Worm (Caenorhabditis elegans) whole organism, young adult: Measurements from ENCODE around the gene T14B4.1.
"Not testable (repeated sequence)": the region's sequence is repeated elsewhere in the genome, so short reads cannot be mapped to it uniquely, and the experiment has no call there.

Experiments used
- B0035.1 ChIP-seq: sonication (generic microtip); optimal IDR thresholded peaks from 2 replicates; lab custom pipeline; 2016; ENCODE audit warnings: missing genetic modification characterization, mild to moderate bottlenecking, missing compliant biosample characterization, missing genotype, missing genetic modification reagents
- B0261.1 ChIP-seq: sonication (generic microtip); optimal IDR thresholded peaks from 2 replicates; lab custom pipeline; 2016; ENCODE audit warnings: mild to moderate bottlenecking, missing genetic modification characterization, moderate library complexity, missing compliant biosample characterization
- F23B12.7 ChIP-seq: sonication (generic microtip); optimal IDR thresholded peaks from 2 replicates; lab custom pipeline; 2017; ENCODE audit warnings: missing genetic modification characterization, mild to moderate bottlenecking, missing compliant biosample characterization, antibody characterized with exemption, moderate library complexity; ENCODE audit not compliant: insufficient read depth
- K11D2.4 ChIP-seq: fragments of 200-800 bp; sonication (Bioruptor generic); IDR thresholded peaks from 2 replicates; pipeline ENCODE4 v1.3.6; 2022; ENCODE audit warnings: missing genetic modification reagents, missing genetic modification characterization, missing compliant biosample characterization
- K12H6.12 ChIP-seq: fragments of 200-800 bp; sonication (Bioruptor generic); optimal IDR thresholded peaks from 2 replicates; lab custom pipeline; 2018; ENCODE audit warnings: mild to moderate bottlenecking, missing genetic modification characterization, missing compliant biosample characterization
- Y95B8A.8 ChIP-seq: fragments of 200-800 bp; sonication (Bioruptor generic); IDR thresholded peaks from 2 replicates; pipeline ENCODE4 v1.3.6; 2022; ENCODE audit warnings: missing genetic modification reagents, missing genetic modification characterization, missing compliant biosample characterization
- ZK185.1 ChIP-seq: sonication (generic microtip); optimal IDR thresholded peaks from 2 replicates; lab custom pipeline; 2016; ENCODE audit warnings: mild to moderate bottlenecking, missing genetic modification characterization, missing compliant biosample characterization; ENCODE audit not compliant: poor library complexity, severe bottlenecking
- aptf-3 ChIP-seq: fragments of 200-800 bp; sonication (Bioruptor generic); IDR thresholded peaks from 2 replicates; pipeline ENCODE4 v1.3.6; 2022; ENCODE audit warnings: missing genetic modification characterization, missing compliant biosample characterization
- athp-1 ChIP-seq: sonication (generic microtip); optimal IDR thresholded peaks from 2 replicates; lab custom pipeline; 2017; ENCODE audit warnings: mild to moderate bottlenecking, missing genetic modification characterization, missing compliant biosample characterization
- attf-3 ChIP-seq: fragments of 200-800 bp; sonication (Bioruptor generic); conservative IDR thresholded peaks from 2 replicates; pipeline ENCODE4 v1.3.6; 2022; ENCODE audit warnings: missing genetic modification reagents, missing genetic modification characterization, missing compliant biosample characterization
- attf-5 ChIP-seq: fragments of 200-800 bp; sonication (Bioruptor generic); optimal IDR thresholded peaks from 2 replicates; lab custom pipeline; 2018; ENCODE audit warnings: mild to moderate bottlenecking, missing genetic modification characterization, missing compliant biosample characterization
- cebp-2 ChIP-seq: fragments of 200-800 bp; sonication (Bioruptor generic); IDR thresholded peaks from 2 replicates; pipeline ENCODE4 v1.3.6; 2022; ENCODE audit warnings: missing genetic modification characterization, missing compliant biosample characterization
- ceh-100 ChIP-seq: fragments of 200-800 bp; sonication (Bioruptor generic); IDR thresholded peaks from 2 replicates; pipeline ENCODE4 v1.3.6; 2022; ENCODE audit warnings: missing genetic modification reagents, missing genetic modification characterization, missing compliant biosample characterization
- ceh-27 ChIP-seq: fragments of 200-800 bp; sonication (Bioruptor generic); optimal IDR thresholded peaks from 2 replicates; lab custom pipeline; 2018; ENCODE audit warnings: mild to moderate bottlenecking, missing genetic modification characterization, moderate library complexity, missing compliant biosample characterization
- ceh-58 ChIP-seq: fragments of 200-800 bp; sonication (Bioruptor generic); IDR thresholded peaks from 2 replicates; pipeline ENCODE4 v1.3.6; 2022; ENCODE audit warnings: missing genetic modification characterization, missing compliant biosample characterization
- dpl-1 ChIP-seq: fragments of 150-350 bp; optimal IDR thresholded peaks from 2 replicates; lab custom pipeline; 2014; ENCODE audit warnings: missing biosample characterization, missing genetic modification reagents, missing genetic modification characterization
- efl-1 ChIP-seq: fragments of 150-350 bp; optimal IDR thresholded peaks from 2 replicates; lab custom pipeline; 2014; ENCODE audit warnings: missing biosample characterization, missing genetic modification reagents, missing genetic modification characterization
- fkh-3 ChIP-seq: sonication (generic microtip); optimal IDR thresholded peaks from 2 replicates; lab custom pipeline; 2016; ENCODE audit warnings: mild to moderate bottlenecking, missing genetic modification characterization, missing compliant biosample characterization
- him-1 ChIP-seq: sonication (generic microtip); optimal IDR thresholded peaks from 2 replicates; lab custom pipeline; 2016; ENCODE audit warnings: missing genotype, missing genetic modification reagents, missing genetic modification characterization, missing compliant biosample characterization
- hlh-26 ChIP-seq: fragments of 200-800 bp; sonication (Bioruptor generic); conservative IDR thresholded peaks from 2 replicates; pipeline ENCODE4 v1.3.6; 2022; ENCODE audit warnings: missing genetic modification reagents, missing genetic modification characterization, missing compliant biosample characterization
- hmg-1.2 ChIP-seq: fragments of 200-800 bp; sonication (Bioruptor generic); IDR thresholded peaks from 2 replicates; pipeline ENCODE4 v1.3.6; 2022; ENCODE audit warnings: missing genetic modification reagents, missing genetic modification characterization, missing compliant biosample characterization
- hmg-20 ChIP-seq: fragments of 200-800 bp; sonication (Bioruptor generic); IDR thresholded peaks from 2 replicates; pipeline ENCODE4 v1.3.6; 2022; ENCODE audit warnings: missing genetic modification reagents, missing genetic modification characterization, missing compliant biosample characterization
- hsf-1 ChIP-seq: fragments of 200-800 bp; sonication (Bioruptor generic); IDR thresholded peaks from 2 replicates; pipeline ENCODE4 v1.3.6; 2022; ENCODE audit warnings: missing genetic modification reagents, missing genetic modification characterization, missing compliant biosample characterization
- let-607 ChIP-seq, 2 experiments: fragments of 200-800 bp in 1 of 2; sonication (Bioruptor generic) in 1 of 2; sonication (generic microtip) in 1 of 2; optimal IDR thresholded peaks; 2 replicates each; lab custom pipeline; 2016 to 2018; ENCODE audit warnings: mild to moderate bottlenecking in 2 of 2, missing compliant biosample characterization in 2 of 2, missing genetic modification characterization in 2 of 2, moderate library complexity in 2 of 2, missing genotype in 1 of 2
- lin-54 ChIP-seq: fragments of 200-800 bp; sonication (Bioruptor generic); optimal IDR thresholded peaks from 2 replicates; lab custom pipeline; 2018; ENCODE audit warnings: mild to moderate bottlenecking, missing genetic modification characterization, missing compliant biosample characterization
- lsl-1 ChIP-seq: fragments of 200-800 bp; sonication (Bioruptor generic); optimal IDR thresholded peaks from 2 replicates; lab custom pipeline; 2018; ENCODE audit warnings: mild to moderate bottlenecking, missing genetic modification characterization, moderate library complexity, missing compliant biosample characterization
- madf-6 ChIP-seq: fragments of 200-800 bp; sonication (Bioruptor generic); IDR thresholded peaks from 2 replicates; pipeline ENCODE4 v1.3.6; 2022; ENCODE audit warnings: missing genetic modification reagents, missing genetic modification characterization, missing compliant biosample characterization
- mcd-1 ChIP-seq: fragments of 200-800 bp; sonication (Bioruptor generic); IDR thresholded peaks from 2 replicates; pipeline ENCODE4 v1.3.6; 2022; ENCODE audit warnings: missing genetic modification reagents, missing genetic modification characterization, missing compliant biosample characterization
- mes-4 ChIP-seq: sonication (generic microtip); optimal IDR thresholded peaks from 2 replicates; lab custom pipeline; 2016; ENCODE audit warnings: missing genotype, missing genetic modification characterization, missing compliant biosample characterization
- nfyb-1 ChIP-seq: fragments of 200-800 bp; sonication (Bioruptor generic); IDR thresholded peaks from 2 replicates; pipeline ENCODE4 v1.3.6; 2022; ENCODE audit warnings: missing genetic modification reagents, missing genetic modification characterization, missing compliant biosample characterization
- nhr-90 ChIP-seq: sonication (generic microtip); optimal IDR thresholded peaks from 2 replicates; lab custom pipeline; 2016; ENCODE audit warnings: missing genotype, mild to moderate bottlenecking, missing genetic modification characterization, missing compliant biosample characterization
- pha-4 ChIP-seq: fragments of 150-350 bp; sonication (generic microtip); optimal IDR thresholded peaks from 2 replicates; lab custom pipeline; 2014; ENCODE audit warnings: missing biosample characterization, missing genetic modification reagents, missing genetic modification characterization
- sea-2 ChIP-seq: fragments of 200-800 bp; sonication (Bioruptor generic); IDR thresholded peaks from 2 replicates; pipeline ENCODE4 v1.3.6; 2022; ENCODE audit warnings: missing genetic modification characterization, missing compliant biosample characterization
- snpc-4 ChIP-seq, 5 experiments: fragments of 150-350 bp in 1 of 5; sonication (generic microtip) in 4 of 5; optimal IDR thresholded peaks; 2 replicates each; lab custom pipeline; 2014 to 2018; ENCODE audit warnings: missing genetic modification characterization in 5 of 5, missing biosample characterization in 3 of 5, antibody characterized with exemption in 2 of 5, mild to moderate bottlenecking in 2 of 5, missing compliant biosample characterization in 2 of 5, missing genotype in 2 of 5, moderate library complexity in 2 of 5, missing genetic modification reagents in 1 of 5
- somi-1 ChIP-seq: fragments of 200-800 bp; sonication (Bioruptor generic); optimal IDR thresholded peaks from 2 replicates; lab custom pipeline; 2018; ENCODE audit warnings: mild to moderate bottlenecking, missing genetic modification characterization, missing compliant biosample characterization
- sptf-2 ChIP-seq: fragments of 200-800 bp; sonication (Bioruptor generic); optimal IDR thresholded peaks from 2 replicates; lab custom pipeline; 2018; ENCODE audit warnings: mild to moderate bottlenecking, missing genetic modification characterization, missing compliant biosample characterization
- tbp1 ChIP-seq: fragments of 200-800 bp; sonication (Bioruptor generic); optimal IDR thresholded peaks from 2 replicates; lab custom pipeline; 2018; ENCODE audit warnings: mild to moderate bottlenecking, missing genetic modification characterization, missing compliant biosample characterization
- unc-130 ChIP-seq: sonication (generic microtip); optimal IDR thresholded peaks from 2 replicates; lab custom pipeline; 2016; ENCODE audit warnings: missing genetic modification reagents, missing genetic modification characterization, missing compliant biosample characterization
- ztf-18 ChIP-seq: sonication (generic microtip); optimal IDR thresholded peaks from 2 replicates; lab custom pipeline; 2016; ENCODE audit warnings: missing genotype, mild to moderate bottlenecking, missing genetic modification characterization, missing compliant biosample characterization
- ztf-25 ChIP-seq: fragments of 200-800 bp; sonication (Bioruptor generic); IDR thresholded peaks from 2 replicates; pipeline ENCODE4 v1.3.6; 2022; ENCODE audit warnings: missing genetic modification reagents, missing genetic modification characterization, missing compliant biosample characterization

T14B4.1 gene

ce11 chrII:6770030-6770429 lies 33.3 kb downstream of the T14B4.1 start:
- TF ChIP-seq somi-1 (GFP tag; lab: Kevin White, UChicago) (no peak), fkh-3 (tag; lab: Kevin White, UChicago) (no peak), aptf-3 (GFP tag; lab: Robert Waterston, UW) (no peak), B0261.1 (tag; lab: Kevin White, UChicago) (no peak), hmg-1.2 (GFP tag; lab: Robert Waterston, UW) (no peak), mes-4 (tag; lab: Kevin White, UChicago) (no peak), B0035.1 (no peak), cebp-2 (GFP tag; lab: Robert Waterston, UW) (no peak), pha-4 (no peak), sptf-2 (GFP tag; lab: Kevin White, UChicago) (no peak)

ce11 chrII:6772482-6772881 lies 35.8 kb downstream of the T14B4.1 start:
- TF ChIP-seq hmg-20 (no peak), ceh-27 (GFP tag; lab: Kevin White, UChicago) (peak; percentile 50), hmg-1.2 (GFP tag; lab: Robert Waterston, UW) (no peak)

DNA sequence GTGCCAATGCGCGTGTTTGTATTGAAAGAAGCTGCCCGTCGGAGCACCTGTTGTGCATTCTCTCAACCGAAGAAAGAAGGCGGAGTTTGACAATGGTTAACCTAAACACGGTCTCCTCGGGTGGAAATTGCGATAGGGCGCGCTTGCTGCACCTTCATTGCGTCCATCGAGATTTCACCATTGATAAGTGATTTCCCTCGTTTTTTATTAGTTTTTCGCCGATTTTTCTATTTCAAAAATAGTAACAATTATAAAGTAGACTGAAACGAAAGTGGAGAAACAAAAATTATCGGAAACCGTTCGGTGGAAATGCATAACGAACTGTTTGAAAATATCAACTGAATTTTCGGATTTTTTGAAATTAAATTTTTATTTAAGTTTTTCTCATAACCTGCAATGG lies 38.4 kb downstream of the T14B4.1 start, which contains the start of gene agr-1:
Gene agr-1, minus strand, starts transcription at position 101 of the 400 bp plus-strand sequence.
- not testable (repeated sequence) for TF ChIP-seq nfyb-1 (GFP tag; lab: Robert Waterston, UW); lsl-1 (GFP tag; lab: Kevin White, UChicago); lin-54 (GFP tag; lab: Kevin White, UChicago)

DNA sequence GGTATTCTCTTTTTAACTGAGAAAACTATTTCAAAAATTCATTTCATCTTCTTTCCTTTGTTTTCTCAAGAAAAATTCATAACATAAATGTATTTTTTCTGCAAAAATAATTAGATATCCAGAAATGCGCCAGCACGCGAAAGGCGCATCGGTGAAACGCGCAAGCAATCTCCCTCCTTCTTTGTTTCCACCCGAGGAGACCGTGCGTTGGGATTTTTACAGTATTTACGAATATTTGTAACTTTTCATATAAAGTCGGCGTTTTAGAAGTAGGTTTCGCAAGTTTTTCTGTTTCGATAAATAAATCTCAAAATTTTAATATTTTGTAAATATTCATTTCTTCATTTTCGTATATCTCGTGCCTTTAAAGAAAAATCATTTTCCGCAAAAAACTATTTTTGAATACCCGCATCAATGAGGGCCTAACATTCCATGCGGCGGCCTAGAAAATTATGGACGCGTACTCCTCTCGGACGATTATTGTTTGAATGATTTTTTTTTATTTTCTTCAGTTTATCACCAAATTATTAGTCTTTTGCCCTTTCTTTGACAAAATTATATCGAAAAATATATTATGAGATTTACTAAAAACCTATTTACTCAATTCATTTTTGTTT lies 39.8 kb downstream of the T14B4.1 start, which contains the start of gene ssup-72:
Gene ssup-72, plus strand, starts transcription at position 181 of the 617 bp plus-strand sequence.
- TF ChIP-seq ZK185.1 (tag; lab: Kevin White, UChicago), result peak; percentile 72
- peak; percentile 22 for TF ChIP-seq athp-1 (tag; lab: Kevin White, UChicago)
- TF ChIP-seq efl-1 (GFP tag; lab: Kevin White, UChicago), result peak; percentile 48
- 0 out of 2 replicates have a peak, but pooled peaks have one; percentile 6 for TF ChIP-seq ztf-25 (GFP tag; lab: Robert Waterston, UW)
- peak; percentile 59 for TF ChIP-seq attf-5 (GFP tag; lab: Kevin White, UChicago)
- TF ChIP-seq unc-130, result peak; percentile 66
- no peak for TF ChIP-seq cebp-2 (GFP tag; lab: Robert Waterston, UW)
- no peak for TF ChIP-seq nhr-90 (tag; lab: Kevin White, UChicago)
- TF ChIP-seq ztf-18 (tag; lab: Kevin White, UChicago), result peak; percentile 92
- TF ChIP-seq hlh-26 (GFP tag; lab: Robert Waterston, UW), result no peak
- 0 out of 2 replicates have a peak, but pooled peaks have one; percentile 16 for TF ChIP-seq ceh-100 (GFP tag; lab: Robert Waterston, UW)
- TF ChIP-seq K11D2.4 (GFP tag; lab: Robert Waterston, UW), result 0 out of 2 replicates have a peak, but pooled peaks have one; percentile 32
- TF ChIP-seq mcd-1 (GFP tag; lab: Robert Waterston, UW), result peak; percentile 62; the same call in 1 of the 2 replicates
- TF ChIP-seq F23B12.7 (tag; lab: Kevin White, UChicago), result no peak
- no peak for TF ChIP-seq sea-2 (GFP tag; lab: Robert Waterston, UW)
- TF ChIP-seq madf-6 (GFP tag; lab: Robert Waterston, UW), result peak; percentile 81
- TF ChIP-seq hmg-1.2 (GFP tag; lab: Robert Waterston, UW), result peak; percentile 24; the same call in 1 of the 2 replicates
- TF ChIP-seq tbp1 (GFP tag; lab: Kevin White, UChicago), result peak; percentile 22
- TF ChIP-seq him-1 (tag; lab: Kevin White, UChicago), result peak; percentile 9
- no peak for TF ChIP-seq snpc-4 (GFP tag; optimal IDR thresholded peaks at IDR 0.05; lab: Kevin White, UChicago)
- peak in 2 of 4 experiments; percentile 8 to 33 for TF ChIP-seq snpc-4 (tag; optimal IDR thresholded peaks at IDR 0.05; lab: Kevin White, UChicago)
- no peak for TF ChIP-seq hsf-1 (GFP tag; lab: Robert Waterston, UW)
- TF ChIP-seq Y95B8A.8, result no peak
- peak; percentile 55 for TF ChIP-seq ceh-27 (GFP tag; lab: Kevin White, UChicago)
- TF ChIP-seq lin-54 (GFP tag; lab: Kevin White, UChicago), result peak; percentile 78
- peak in 1 of 2 experiments; percentile 58 for TF ChIP-seq let-607 (tag; optimal IDR thresholded peaks at IDR 0.05; lab: Kevin White, UChicago)
- no peak for TF ChIP-seq ceh-58 (GFP tag; lab: Robert Waterston, UW)
- peak; percentile 60 for TF ChIP-seq lsl-1 (GFP tag; lab: Kevin White, UChicago)
- no peak for TF ChIP-seq attf-3
- peak; percentile 35 for TF ChIP-seq dpl-1
- TF ChIP-seq K12H6.12 (tag; lab: Kevin White, UChicago), result peak; percentile 1
